Worm (Caenorhabditis elegans): ENCODE measurements around the gene mpz-1.

DNA sequence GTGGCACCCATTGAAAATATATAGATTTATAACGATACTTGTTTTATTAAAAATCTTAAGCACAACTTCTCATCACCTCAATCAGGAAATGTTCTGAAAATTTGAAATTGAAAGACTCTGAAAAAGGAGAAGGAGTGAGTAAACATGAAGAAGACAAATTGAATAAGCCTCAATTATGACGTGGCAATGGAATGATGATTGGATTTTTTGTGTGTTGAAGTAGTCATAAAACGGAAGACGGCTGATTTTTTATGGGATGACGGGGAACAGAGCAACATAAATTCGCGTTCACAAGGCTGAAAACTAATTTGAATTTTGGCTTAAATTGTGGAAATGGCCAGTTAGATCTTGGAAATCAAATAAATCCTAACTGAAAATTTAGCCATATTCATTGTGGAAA, 46.4 kb downstream of the mpz-1 start, which contains the start of gene glb-12:
- TF ChIP-seq him-1 (tag; optimal IDR thresholded peaks at IDR 0.05) (no peak), W03F9.2 (tag; optimal IDR thresholded peaks at IDR 0.05) (no peak), dao-5 (tag; optimal IDR thresholded peaks at IDR 0.05) (no peak)

All from whole organism, L4/young adult.